Fruit fly (Drosophila melanogaster) Kc167 (cell line): Measurements from ENCODE around the gene mei-217.

Experiments used
- Myc ChIP-seq: fragments of >200 bp; optimal IDR thresholded peaks from 2 replicates; lab custom pipeline; 2017; ENCODE audit warnings: missing external identifiers
- Sin3A ChIP-seq: fragments of >200 bp; optimal IDR thresholded peaks from 2 replicates; lab custom pipeline; 2018; ENCODE audit warnings: missing external identifiers
- h ChIP-seq: fragments of >200 bp; optimal IDR thresholded peaks from 3 replicates; lab custom pipeline; 2018; ENCODE audit warnings: missing external identifiers
- psq ChIP-seq: fragments of >200 bp; optimal IDR thresholded peaks from 2 replicates; lab custom pipeline; 2017; ENCODE audit warnings: missing external identifiers
- ttk ChIP-seq: sonication (Bioruptor generic); optimal IDR thresholded peaks from 2 replicates; lab custom pipeline; 2017; ENCODE audit warnings: missing external identifiers

- TF ChIP-seq Sin3A (lab: Kevin White, UChicago) (no peak), psq (lab: Kevin White, UChicago) (no peak), h (lab: Kevin White, UChicago) (no peak), Myc (lab: Kevin White, UChicago) (no peak), ttk (lab: Kevin White, UChicago) (no peak)
Measured at dm6 chrX:17109673-17110072, 33.1 kb downstream of the mei-217 start.
